Worm (Caenorhabditis elegans): ENCODE measurements around the gene srh-92.

The srh-92 gene

ce11 chrV:7437538-7437937 lies 23.3 kb downstream of the srh-92 start, which contains the start of gene F25E5.9 (continued):
- TF ChIP-seq lin-15B (tag; optimal IDR thresholded peaks at IDR 0.05), result no peak
- TF ChIP-seq unc-98 (GFP tag; IDR thresholded peaks at IDR 0.05), result no peak
- no peak for TF ChIP-seq swsn-7 (tag; optimal IDR thresholded peaks at IDR 0.05)
- peak in 1 of 2 experiments; percentile 11 for TF ChIP-seq efl-1 (optimal IDR thresholded peaks at IDR 0.05)
- no peak for TF ChIP-seq efl-1 (GFP tag; optimal IDR thresholded peaks at IDR 0.05 in 1 of 2)
- TF ChIP-seq isw-1 (GFP tag; IDR thresholded peaks at IDR 0.05), result no peak
- no peak for TF ChIP-seq vab-15 (tag; optimal IDR thresholded peaks at IDR 0.05)
- TF ChIP-seq ceh-82 (tag; optimal IDR thresholded peaks at IDR 0.05), result peak in 1 of 3 experiments; percentile 25
- TF ChIP-seq fkh-4 (tag; optimal IDR thresholded peaks at IDR 0.05; ENCODE audit: borderline replicate concordance), result no peak
- no peak; the same call in 1 of the 2 replicates for TF ChIP-seq nhr-19 (GFP tag; conservative IDR thresholded peaks at IDR 0.05)
- TF ChIP-seq unc-130 (tag; optimal IDR thresholded peaks at IDR 0.05), result no peak
- peak in 1 of 3 experiments; percentile 11 for TF ChIP-seq dpl-1 (GFP tag; optimal IDR thresholded peaks at IDR 0.05)
- no peak for TF ChIP-seq tbx-2 (tag; optimal IDR thresholded peaks at IDR 0.05)
- TF ChIP-seq pax-3 (tag; optimal IDR thresholded peaks at IDR 0.05), result no peak
- TF ChIP-seq pqm-1 (tag; optimal IDR thresholded peaks at IDR 0.05), result no peak
- no peak for TF ChIP-seq aha-1 (tag; optimal IDR thresholded peaks at IDR 0.05)
- peak; percentile 2 for TF ChIP-seq dsc-1 (tag; optimal IDR thresholded peaks at IDR 0.05)
- TF ChIP-seq ceh-8 (GFP tag; optimal IDR thresholded peaks at IDR 0.05), result no peak
- no peak for TF ChIP-seq nhr-28 (tag; optimal IDR thresholded peaks at IDR 0.05)
- no peak for TF ChIP-seq unc-30 (tag; optimal IDR thresholded peaks at IDR 0.05)
- no peak for TF ChIP-seq snpc-4 (tag; optimal IDR thresholded peaks at IDR 0.05)
- TF ChIP-seq mdl-1 (tag; optimal IDR thresholded peaks at IDR 0.05), result no peak
- TF ChIP-seq jun-1 (tag; optimal IDR thresholded peaks at IDR 0.05), result no peak
- peak; percentile 86 for TF ChIP-seq lin-14 (GFP tag; optimal IDR thresholded peaks at IDR 0.05)
- no peak for TF ChIP-seq nhr-20 (tag; optimal IDR thresholded peaks at IDR 0.05)
- no peak for TF ChIP-seq hpl-2 (GFP tag; optimal IDR thresholded peaks at IDR 0.05)
- TF ChIP-seq xbp-1 (tag; optimal IDR thresholded peaks at IDR 0.05), result no peak
- TF ChIP-seq sox-4 (tag; optimal IDR thresholded peaks at IDR 0.05), result no peak
- TF ChIP-seq nhr-77 (tag; optimal IDR thresholded peaks at IDR 0.05), result no peak
- TF ChIP-seq lin-35 (GFP tag; optimal IDR thresholded peaks at IDR 0.05), result no peak

DNA sequence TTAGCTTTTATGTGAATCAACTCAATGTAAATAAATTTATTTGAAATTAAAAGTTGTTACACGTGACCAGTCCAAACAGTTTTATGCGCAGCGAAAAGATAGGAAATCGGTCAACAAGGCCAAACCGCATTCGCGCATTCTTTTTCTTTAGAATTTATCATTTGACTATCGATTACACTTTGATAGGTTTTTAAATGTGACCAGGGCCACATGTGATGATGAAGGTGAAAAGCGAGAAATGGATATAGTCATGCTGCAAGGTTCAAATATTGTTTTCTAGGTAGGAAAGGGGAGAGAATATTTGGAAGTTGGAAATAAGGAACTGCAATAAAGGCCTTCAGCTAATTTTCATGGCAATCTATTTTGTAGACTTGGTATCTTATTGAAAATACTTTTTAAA lies 23.9 kb downstream of the srh-92 start:
- TF ChIP-seq mep-1 (tag; optimal IDR thresholded peaks at IDR 0.05), result peak; percentile 58
- TF ChIP-seq blmp-1 (tag; optimal IDR thresholded peaks at IDR 0.05), result peak; percentile 94
- peak; percentile 80 for TF ChIP-seq nhr-20 (tag; optimal IDR thresholded peaks at IDR 0.05)
- no peak for TF ChIP-seq lin-15B (tag; optimal IDR thresholded peaks at IDR 0.05)
- no peak for TF ChIP-seq nhr-11 (tag; optimal IDR thresholded peaks at IDR 0.05)
- no peak for TF ChIP-seq ces-1 (GFP tag; optimal IDR thresholded peaks at IDR 0.05)
- no peak for TF ChIP-seq sptf-1 (tag; optimal IDR thresholded peaks at IDR 0.05)
- TF ChIP-seq zip-4 (GFP tag; optimal IDR thresholded peaks at IDR 0.05), result no peak
- TF ChIP-seq mef-2 (tag; optimal IDR thresholded peaks at IDR 0.05), result no peak
- TF ChIP-seq grh-1 (GFP tag; IDR thresholded peaks at IDR 0.05), result peak; percentile 64
- no peak for TF ChIP-seq nhr-28 (tag; optimal IDR thresholded peaks at IDR 0.05)
- peak; percentile 54 for TF ChIP-seq skn-1 (tag; optimal IDR thresholded peaks at IDR 0.05)
- peak; percentile 21 for TF ChIP-seq vab-15 (tag; optimal IDR thresholded peaks at IDR 0.05)
- no peak for TF ChIP-seq rnt-1 (tag; optimal IDR thresholded peaks at IDR 0.05)
- peak; percentile 77 for TF ChIP-seq nhr-90 (tag; optimal IDR thresholded peaks at IDR 0.05; ENCODE audit: poor library complexity)
- no peak for TF ChIP-seq nhr-237 (tag; optimal IDR thresholded peaks at IDR 0.05)
- no peak for TF ChIP-seq pag-3 (tag; optimal IDR thresholded peaks at IDR 0.05; ENCODE audit: borderline replicate concordance, insufficient read depth)
- peak; percentile 87 for TF ChIP-seq ama-1 (optimal IDR thresholded peaks at IDR 0.05)
- no peak for TF ChIP-seq egl-27 (tag; optimal IDR thresholded peaks at IDR 0.05)
- peak; percentile 4 for TF ChIP-seq swsn-7 (tag; optimal IDR thresholded peaks at IDR 0.05)
- no peak for TF ChIP-seq hpl-2 (GFP tag; optimal IDR thresholded peaks at IDR 0.05)
- no peak for TF ChIP-seq nhr-76 (tag; optimal IDR thresholded peaks at IDR 0.05)
- TF ChIP-seq tbx-2 (tag; optimal IDR thresholded peaks at IDR 0.05), result peak; percentile 65
- peak; percentile 57 for TF ChIP-seq nhr-47 (tag; optimal IDR thresholded peaks at IDR 0.05)
- TF ChIP-seq nhr-77 (tag; optimal IDR thresholded peaks at IDR 0.05), result no peak
- no peak for TF ChIP-seq snpc-4 (tag; optimal IDR thresholded peaks at IDR 0.05)
- TF ChIP-seq unc-62 (GFP tag; optimal IDR thresholded peaks at IDR 0.05), result no peak
- TF ChIP-seq nhr-85 (tag), result peak; percentile 93
- no peak for TF ChIP-seq unc-98 (GFP tag; IDR thresholded peaks at IDR 0.05)
- TF ChIP-seq zag-1 (tag; optimal IDR thresholded peaks at IDR 0.05), result no peak
- no peak for TF ChIP-seq pqm-1 (tag; optimal IDR thresholded peaks at IDR 0.05)
- peak in 1 of 2 experiments; percentile 84 for TF ChIP-seq lin-35 (GFP tag; optimal IDR thresholded peaks at IDR 0.05)
- TF ChIP-seq elt-3 (tag; optimal IDR thresholded peaks at IDR 0.05), result peak in 4 of 6 experiments; percentile 0 to 97 (median 50)
- peak; percentile 74 for TF ChIP-seq snu-23 (GFP tag; optimal IDR thresholded peaks at IDR 0.05)
